Worm (Caenorhabditis elegans) whole organism, L4/young adult: Measurements from ENCODE around the gene acr-10.

Experiments
- W03F9.2 ChIP-seq: fragments of 150-350 bp; optimal IDR thresholded peaks from 2 replicates; lab custom pipeline; 2014; ENCODE audit warnings: missing biosample characterization, missing genetic modification characterization
- dao-5 ChIP-seq: sonication (generic microtip); optimal IDR thresholded peaks from 2 replicates; lab custom pipeline; 2016; ENCODE audit warnings: missing genotype, missing genetic modification characterization, moderate library complexity, missing compliant biosample characterization
- him-1 ChIP-seq: sonication (generic microtip); optimal IDR thresholded peaks from 2 replicates; lab custom pipeline; 2016; ENCODE audit warnings: missing genotype, missing genetic modification reagents, missing genetic modification characterization, missing compliant biosample characterization

The acr-10 gene

DNA sequence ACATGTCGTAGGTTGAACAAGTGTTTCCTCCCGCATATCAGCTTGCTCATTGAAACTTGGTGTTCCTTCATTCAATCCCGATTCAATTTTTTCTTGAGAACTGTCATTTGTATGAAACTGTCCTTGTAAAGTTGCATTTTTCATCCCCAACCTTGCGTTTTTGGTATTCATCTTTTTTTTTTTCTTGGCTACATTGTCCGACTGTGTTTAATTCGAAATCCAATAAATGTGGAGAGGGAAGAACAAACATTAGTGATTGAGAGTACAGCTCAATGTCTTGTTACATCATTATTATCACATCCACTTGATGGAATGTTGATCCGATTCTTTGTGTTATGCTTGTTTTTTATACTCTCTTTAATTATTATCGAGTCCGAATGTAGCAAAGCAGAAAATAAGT, at the start of gene acr-10:
Gene acr-10, plus strand, starts transcription at position 301 of the 400 bp plus-strand sequence.
- no peak for TF ChIP-seq W03F9.2 (tag; lab: Kevin White, UChicago)
- no peak for TF ChIP-seq dao-5 (tag; lab: Kevin White, UChicago)
- TF ChIP-seq him-1 (tag; lab: Kevin White, UChicago): no peak

DNA sequence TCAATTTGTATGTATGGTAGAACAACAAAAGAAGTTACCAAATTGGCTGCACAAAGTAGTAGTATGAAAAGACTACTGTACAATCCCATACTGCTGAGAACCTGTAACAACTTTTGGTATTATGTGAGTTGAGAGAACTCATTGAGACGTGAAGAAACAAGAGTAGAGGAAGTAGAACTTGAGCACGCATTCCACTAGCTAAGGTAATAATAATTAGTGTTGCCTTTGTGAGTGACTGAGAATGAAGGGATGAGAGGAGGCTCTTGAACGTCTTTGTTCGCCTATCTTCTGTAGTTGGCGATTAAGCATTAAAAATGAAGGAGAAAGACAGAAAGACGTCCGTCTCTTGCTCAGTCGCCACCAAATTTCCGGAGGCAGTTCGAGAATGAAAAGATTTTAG, 48.5 kb upstream of the acr-10 start, which contains the start of gene C16B8.4:
Gene C16B8.4, minus strand, starts transcription at position 101 of the 400 bp plus-strand sequence.
- TF ChIP-seq dao-5 (tag; lab: Kevin White, UChicago) (no peak), W03F9.2 (tag; lab: Kevin White, UChicago) (no peak)

- TF ChIP-seq him-1 (tag; lab: Kevin White, UChicago): no peak
- TF ChIP-seq W03F9.2 (tag; lab: Kevin White, UChicago): no peak
- TF ChIP-seq dao-5 (tag; lab: Kevin White, UChicago): no peak
Observed at ce11 chrX:3974160-3974559, 47.9 kb upstream of the acr-10 start.

DNA sequence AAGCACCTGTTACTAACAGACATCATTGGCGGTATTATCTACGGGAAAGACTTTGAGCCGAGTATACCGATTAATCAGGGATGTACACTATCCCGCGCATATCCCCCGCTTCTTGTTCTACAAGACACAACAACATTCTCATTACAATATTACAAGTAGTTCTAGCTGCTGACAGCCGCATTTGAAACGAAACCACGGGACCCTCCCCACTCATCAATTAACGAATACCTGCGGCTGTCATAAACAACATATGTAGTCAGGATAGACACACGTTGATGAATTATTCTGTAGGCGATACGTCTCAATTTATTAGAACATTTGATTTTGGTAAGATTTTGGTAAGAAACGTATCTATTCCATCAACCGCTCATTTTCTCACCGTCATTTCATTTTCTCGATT, 45.3 kb upstream of the acr-10 start:
- TF ChIP-seq dao-5 (tag; lab: Kevin White, UChicago) (no peak), him-1 (tag; lab: Kevin White, UChicago) (no peak), W03F9.2 (tag; lab: Kevin White, UChicago) (no peak)

ce11 chrX:3977271-3977670, 44.8 kb upstream of the acr-10 start:
- TF ChIP-seq him-1 (tag; lab: Kevin White, UChicago) (no peak), W03F9.2 (tag; lab: Kevin White, UChicago) (no peak), dao-5 (tag; lab: Kevin White, UChicago) (no peak)

DNA sequence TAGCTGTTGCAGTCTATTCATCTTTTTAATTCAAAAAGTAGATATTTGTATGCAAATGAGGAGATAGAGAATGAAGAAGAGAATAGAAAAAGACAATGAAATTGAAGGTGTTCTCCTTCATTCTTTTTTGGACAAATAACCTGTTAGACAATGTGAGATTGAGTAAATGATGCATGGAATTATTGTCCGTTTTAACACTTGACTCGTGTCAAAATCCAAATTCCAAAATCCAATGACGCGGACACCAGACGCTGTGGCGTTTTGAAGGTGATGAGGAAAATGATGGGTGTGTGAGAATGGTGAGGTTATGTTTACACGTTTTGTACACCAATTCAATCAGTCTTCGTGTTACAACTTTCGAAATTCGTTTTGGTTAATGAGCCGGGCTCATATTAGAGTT, 42.9 kb upstream of the acr-10 start:
- TF ChIP-seq W03F9.2 (tag; lab: Kevin White, UChicago) (no peak), dao-5 (tag; lab: Kevin White, UChicago) (no peak), him-1 (tag; lab: Kevin White, UChicago) (no peak)

DNA sequence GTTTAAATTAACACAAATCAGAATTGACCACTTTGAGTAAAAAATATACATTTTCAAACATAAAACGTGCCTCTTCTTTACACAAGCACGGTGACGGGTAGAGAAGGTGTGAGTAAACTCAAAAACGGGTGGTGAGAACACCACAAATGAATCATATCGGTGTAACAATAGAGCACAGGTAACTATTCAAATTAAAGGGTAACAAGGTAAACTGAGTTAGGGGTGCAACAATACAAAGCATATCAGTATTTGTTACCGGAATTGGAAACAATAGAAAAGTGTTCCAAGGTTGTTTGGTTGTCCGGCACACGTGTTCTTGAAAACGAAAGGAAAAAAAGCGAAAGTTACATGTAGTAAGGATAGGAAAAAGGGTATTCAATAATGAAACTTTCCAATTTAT, 39.7 kb upstream of the acr-10 start:
- TF ChIP-seq him-1 (tag; lab: Kevin White, UChicago): no peak
- no peak for TF ChIP-seq W03F9.2 (tag; lab: Kevin White, UChicago)
- no peak for TF ChIP-seq dao-5 (tag; lab: Kevin White, UChicago)

- TF ChIP-seq dao-5 (tag; lab: Kevin White, UChicago) (no peak), him-1 (tag; lab: Kevin White, UChicago) (no peak), W03F9.2 (tag; lab: Kevin White, UChicago) (no peak)
Observed at ce11 chrX:3988575-3988974, 33.5 kb upstream of the acr-10 start.

ce11 chrX:3990495-3990894, 31.6 kb upstream of the acr-10 start:
- TF ChIP-seq him-1 (tag; lab: Kevin White, UChicago) (no peak), dao-5 (tag; lab: Kevin White, UChicago) (no peak), W03F9.2 (tag; lab: Kevin White, UChicago) (no peak)

DNA sequence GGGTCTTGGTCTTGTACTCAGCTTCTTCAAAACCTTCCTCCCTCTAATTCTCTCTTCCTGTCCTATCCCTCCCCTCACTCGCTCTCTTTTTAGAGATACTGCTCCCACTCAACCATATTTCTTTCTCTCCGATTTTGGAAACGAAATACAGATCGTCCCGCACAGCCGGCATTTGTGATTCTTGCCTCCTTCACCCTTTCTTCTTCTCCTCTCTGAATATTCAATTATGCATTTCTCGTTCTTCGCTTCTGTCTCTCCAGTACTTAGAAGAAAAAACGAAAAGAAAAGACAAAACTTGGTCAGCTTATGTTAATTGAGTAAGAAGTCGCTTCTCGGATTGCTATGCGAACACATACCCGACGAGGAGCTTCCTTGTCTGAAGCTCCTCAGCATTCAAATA, 31.1 kb upstream of the acr-10 start:
- TF ChIP-seq dao-5 (tag; lab: Kevin White, UChicago) (no peak), W03F9.2 (tag; lab: Kevin White, UChicago) (no peak), him-1 (tag; lab: Kevin White, UChicago) (no peak)

DNA sequence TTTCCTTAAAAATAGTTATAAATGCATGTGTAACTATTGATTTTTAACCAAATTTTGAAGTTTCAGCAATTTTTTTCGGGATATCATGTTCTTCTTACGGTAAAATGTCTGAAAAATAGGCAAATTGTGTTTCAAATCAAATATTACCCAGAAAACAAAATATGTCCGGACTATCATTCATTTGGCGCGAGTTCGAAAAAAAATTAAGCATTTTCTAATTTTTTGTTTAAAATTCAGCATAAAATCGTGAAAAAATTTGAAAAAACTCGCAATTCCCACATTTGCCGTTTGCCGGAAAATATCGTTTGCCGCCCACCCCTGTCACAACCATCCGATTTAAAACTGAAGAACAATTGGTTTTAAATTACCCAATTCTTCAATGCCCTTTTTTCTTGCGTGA, 30.4 kb upstream of the acr-10 start:
- TF ChIP-seq dao-5 (tag; lab: Kevin White, UChicago) (no peak), W03F9.2 (tag; lab: Kevin White, UChicago) (no peak), him-1 (tag; lab: Kevin White, UChicago) (no peak)

DNA sequence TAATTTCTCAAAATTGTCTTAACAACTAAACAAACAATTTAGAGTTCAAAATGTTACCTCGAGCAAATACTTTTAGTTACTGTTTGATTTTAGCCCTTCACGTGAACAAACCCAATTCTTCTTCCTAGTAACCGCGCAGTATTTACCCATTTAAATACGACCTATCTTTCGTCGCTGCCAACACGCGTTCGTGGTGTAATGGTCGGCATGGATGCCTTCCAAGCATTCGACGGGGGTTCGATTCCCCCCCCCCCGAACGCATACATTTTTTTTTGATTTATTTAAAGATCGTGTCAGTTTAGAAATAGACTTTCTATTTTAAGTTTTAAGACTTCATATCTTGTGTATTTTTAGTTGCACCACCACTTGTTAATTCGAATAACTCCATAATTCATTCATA, 27.6 kb upstream of the acr-10 start:
- TF ChIP-seq W03F9.2 (tag; lab: Kevin White, UChicago): no peak
- TF ChIP-seq dao-5 (tag; lab: Kevin White, UChicago): no peak
- TF ChIP-seq him-1 (tag; lab: Kevin White, UChicago): no peak

ce11 chrX:3997040-3997439, 25.0 kb upstream of the acr-10 start, which contains the start of gene R02E12.5:
TSS of gene R02E12.5 (plus strand) at chrX:3997340.
- TF ChIP-seq him-1 (tag; lab: Kevin White, UChicago) (no peak), W03F9.2 (tag; lab: Kevin White, UChicago) (no peak), dao-5 (tag; lab: Kevin White, UChicago) (no peak)

DNA sequence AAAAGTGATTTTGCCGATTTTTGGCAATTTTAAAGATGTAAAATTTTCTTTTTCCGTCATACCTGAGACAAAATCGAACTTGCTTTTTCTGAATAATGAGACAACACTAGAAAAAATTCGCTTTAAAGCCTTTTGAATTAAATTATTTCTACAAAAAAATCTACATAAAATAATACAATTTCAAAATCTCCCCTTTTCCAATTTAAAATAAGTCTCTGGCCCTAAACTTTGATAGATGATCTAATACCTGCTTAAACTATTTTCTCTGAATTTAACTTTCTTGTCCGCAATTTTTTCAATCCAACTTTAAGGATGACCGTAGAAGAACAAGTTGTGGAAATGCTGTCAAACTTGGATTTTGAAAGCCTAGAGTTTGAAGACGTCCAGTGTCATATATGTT, 18.8 kb upstream of the acr-10 start, which contains the start of gene R02E12.12:
Gene R02E12.12, plus strand, starts transcription at position 301 of the 400 bp plus-strand sequence.
- TF ChIP-seq W03F9.2 (tag; lab: Kevin White, UChicago): no peak
- no peak for TF ChIP-seq dao-5 (tag; lab: Kevin White, UChicago)
- TF ChIP-seq him-1 (tag; lab: Kevin White, UChicago): no peak
